Worm (Caenorhabditis elegans) whole organism, L4 larva: ENCODE data around the gene srsx-35.

Experiments used
- F37D6.2 ChIP-seq: sonication (generic microtip); optimal IDR thresholded peaks from 2 replicates; lab custom pipeline; 2016; ENCODE audit warnings: mild to moderate bottlenecking, missing genetic modification characterization, missing compliant biosample characterization
- egl-27 ChIP-seq: sonication (generic microtip); optimal IDR thresholded peaks from 3 replicates; lab custom pipeline; 2017; ENCODE audit warnings: missing biosample characterization, missing genetic modification reagents, missing genetic modification characterization
- nhr-6 ChIP-seq: fragments of 150-350 bp; optimal IDR thresholded peaks from 2 replicates; lab custom pipeline; 2014; ENCODE audit warnings: missing biosample characterization, missing genetic modification characterization
- ztf-11 ChIP-seq: fragments of 150-350 bp; optimal IDR thresholded peaks from 2 replicates; lab custom pipeline; 2014; ENCODE audit warnings: missing biosample characterization, missing genetic modification characterization

DNA sequence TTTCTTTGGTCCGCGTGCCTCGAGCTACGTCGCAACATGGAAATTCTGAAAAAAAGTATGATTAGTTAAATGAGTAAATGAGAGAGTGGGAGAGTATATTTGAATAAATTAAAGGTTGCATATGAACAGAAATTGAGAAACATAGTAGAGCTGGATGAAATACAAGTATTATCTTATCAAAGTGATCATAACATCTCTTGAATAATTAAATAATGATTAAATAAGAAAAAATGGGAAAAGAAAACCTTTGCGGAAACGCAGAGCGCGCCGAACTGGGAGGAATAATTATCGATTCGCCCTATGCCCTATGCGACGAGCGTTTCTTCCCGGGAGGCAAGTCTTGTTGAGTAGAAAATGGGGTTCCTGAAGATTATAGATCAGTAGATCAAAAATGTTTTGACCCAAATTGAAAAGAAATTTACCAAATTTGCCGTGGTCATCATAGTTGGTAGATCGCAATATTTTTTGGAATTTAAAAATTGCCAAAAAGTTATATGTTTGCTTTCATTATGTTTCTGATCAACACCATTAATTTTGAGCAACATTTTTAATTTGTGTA lies 8.3 kb downstream of the srsx-35 start, which contains the start of gene F53F8.3:
- TF ChIP-seq nhr-6 (tag; lab: Kevin White, UChicago) (no peak), ztf-11 (tag; lab: Kevin White, UChicago) (no peak), egl-27 (tag; lab: Kevin White, UChicago) (no peak), F37D6.2 (tag; lab: Kevin White, UChicago) (no peak)
